Worm (Caenorhabditis elegans): ENCODE results near the gene F33C8.2.

- no peak for TF ChIP-seq flt-1 (GFP tag; IDR thresholded peaks at IDR 0.05)
- TF ChIP-seq ama-1 (optimal IDR thresholded peaks at IDR 0.05) = no peak
- TF ChIP-seq pes-1 (GFP tag; IDR thresholded peaks at IDR 0.05) = no peak
- TF ChIP-seq tra-4 (tag; optimal IDR thresholded peaks at IDR 0.05) = no peak
- TF ChIP-seq F13C5.2 (tag; optimal IDR thresholded peaks at IDR 0.05) = no peak
- TF ChIP-seq scrt-1 (GFP tag; IDR thresholded peaks at IDR 0.05) = no peak
- no peak for TF ChIP-seq ets-7 (tag; optimal IDR thresholded peaks at IDR 0.05)
- TF ChIP-seq aly-1 (tag; optimal IDR thresholded peaks at IDR 0.05) = no peak
- TF ChIP-seq tbx-11 (GFP tag; IDR thresholded peaks at IDR 0.05) = no peak
- no peak for TF ChIP-seq hmbx-1 (tag; optimal IDR thresholded peaks at IDR 0.05)
- no peak for TF ChIP-seq tbx-37 (GFP tag; conservative IDR thresholded peaks at IDR 0.05)
These were observed 22.6 kb downstream of the F33C8.2 start, which contains the start of gene C05G5.7 for ce11 chrX:14743780-14744179.
